Worm (Caenorhabditis elegans): ENCODE measurements around the gene irld-65.

The irld-65 gene

ce11 chrII:2920817-2921458 lies 16.8 kb downstream of the irld-65 start (continued):
- TF ChIP-seq hlh-30 (tag; optimal IDR thresholded peaks at IDR 0.05; ENCODE audit: insufficient read depth): peak; percentile 97
- TF ChIP-seq hlh-11 (tag; optimal IDR thresholded peaks at IDR 0.05): peak; percentile 95
- no peak for TF ChIP-seq ceh-32 (tag; optimal IDR thresholded peaks at IDR 0.05; ENCODE audit: poor library complexity)
- peak; percentile 43 for TF ChIP-seq duxl-1 (tag; optimal IDR thresholded peaks at IDR 0.05; ENCODE audit: poor library complexity)
- TF ChIP-seq lin-13 (GFP tag; optimal IDR thresholded peaks at IDR 0.05): peak; percentile 30
- TF ChIP-seq dmd-8 (GFP tag; IDR thresholded peaks at IDR 0.05): no peak
- no peak for TF ChIP-seq dmd-9 (GFP tag; IDR thresholded peaks at IDR 0.05)
- TF ChIP-seq lin-39 (tag; optimal IDR thresholded peaks at IDR 0.05): no peak
- no peak for TF ChIP-seq nhr-25 (tag; optimal IDR thresholded peaks at IDR 0.05; ENCODE audit: borderline replicate concordance, insufficient read depth)
- TF ChIP-seq nhr-102 (tag; optimal IDR thresholded peaks at IDR 0.05): no peak
- TF ChIP-seq F49E8.2 (tag; optimal IDR thresholded peaks at IDR 0.05; ENCODE audit: borderline replicate concordance): peak; percentile 18
- peak; percentile 50; the same call in 1 of the 2 replicates for TF ChIP-seq lin-1 (GFP tag; IDR thresholded peaks at IDR 0.05)
- no peak for TF ChIP-seq Y48G9A.11 (GFP tag; IDR thresholded peaks at IDR 0.05)
- no peak for TF ChIP-seq unc-39 (tag; optimal IDR thresholded peaks at IDR 0.05)
- peak; percentile 14 for TF ChIP-seq nhr-28 (tag; optimal IDR thresholded peaks at IDR 0.05)
- peak in 1 of 2 experiments; percentile 55 for TF ChIP-seq lsy-2 (tag; optimal IDR thresholded peaks at IDR 0.05)
- TF ChIP-seq mxl-3 (GFP tag; optimal IDR thresholded peaks at IDR 0.05): peak; percentile 54
- no peak for TF ChIP-seq nhr-41 (GFP tag; IDR thresholded peaks at IDR 0.05)
- TF ChIP-seq mxl-2 (GFP tag; conservative IDR thresholded peaks at IDR 0.05): no peak; the same call in 1 of the 2 replicates
- TF ChIP-seq ZK546.5 (tag; optimal IDR thresholded peaks at IDR 0.05): no peak
- TF ChIP-seq F44E2.7 (GFP tag; IDR thresholded peaks at IDR 0.05): no peak
- TF ChIP-seq zip-2 (tag; optimal IDR thresholded peaks at IDR 0.05): no peak
- TF ChIP-seq lim-7 (GFP tag; IDR thresholded peaks at IDR 0.05): no peak
- no peak for TF ChIP-seq ces-1 (GFP tag; optimal IDR thresholded peaks at IDR 0.05)
- TF ChIP-seq nhr-10 (tag; optimal IDR thresholded peaks at IDR 0.05): no peak
- peak; percentile 16 for TF ChIP-seq dpl-1 (GFP tag; optimal IDR thresholded peaks at IDR 0.05)
- no peak for TF ChIP-seq ceh-82 (tag; optimal IDR thresholded peaks at IDR 0.05)
- peak; percentile 83 for TF ChIP-seq mdt-29 (GFP tag; IDR thresholded peaks at IDR 0.05)
- no peak for TF ChIP-seq zag-1 (tag; optimal IDR thresholded peaks at IDR 0.05)
- TF ChIP-seq unc-130 (GFP tag; optimal IDR thresholded peaks at IDR 0.05): peak; percentile 64
- TF ChIP-seq ctbp-1 (GFP tag; IDR thresholded peaks at IDR 0.05): no peak
- no peak for TF ChIP-seq snpc-4 (tag; optimal IDR thresholded peaks at IDR 0.05)
- no peak for TF ChIP-seq zip-11 (GFP tag; IDR thresholded peaks at IDR 0.05)
- 0 out of 2 replicates have a peak, but pooled peaks have one; percentile 6 for TF ChIP-seq zfp-3 (GFP tag; conservative IDR thresholded peaks at IDR 0.05)
- TF ChIP-seq lin-15B (tag; optimal IDR thresholded peaks at IDR 0.05): no peak

- TF ChIP-seq madf-5 (GFP tag; IDR thresholded peaks at IDR 0.05) (no peak), set-16 (GFP tag; IDR thresholded peaks at IDR 0.05) (peak; percentile 94), aha-1 (tag) (peak; percentile 7), F37D6.2 (tag; optimal IDR thresholded peaks at IDR 0.05) (no peak)
These were observed 17.5 kb downstream of the irld-65 start for ce11 chrII:2920234-2920633.
